Fruit fly (Drosophila melanogaster): ENCODE measurements around the gene CG13690.

DNA sequence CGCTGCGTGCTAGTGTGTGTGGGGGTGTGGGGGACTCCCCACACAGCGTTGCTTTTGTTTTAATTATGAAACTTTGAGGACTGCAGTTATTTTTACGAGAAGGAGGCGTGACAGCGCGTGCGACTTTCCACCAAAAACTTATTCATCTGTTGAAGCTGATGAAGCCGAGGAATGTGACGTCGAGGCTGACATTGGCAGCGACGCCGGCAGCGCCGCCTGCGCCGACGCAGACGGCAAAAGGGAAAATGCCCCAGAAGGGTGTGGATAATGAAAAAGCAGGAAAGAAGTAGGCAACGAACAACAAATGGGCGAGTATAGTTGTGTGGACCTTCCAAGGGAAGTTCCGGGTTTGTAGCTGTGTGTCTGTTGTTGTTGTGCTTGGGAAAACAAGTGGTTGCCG, 48.2 kb upstream of the CG13690 start:
- TF ChIP-seq Hr38 (GFP tag; optimal IDR thresholded peaks at IDR 0.05) (no peak), CG34406 (GFP tag; optimal IDR thresholded peaks at IDR 0.05) (no peak), CG6276 (GFP tag; optimal IDR thresholded peaks at IDR 0.05) (no peak), Eip78C (GFP tag) (no peak)
